Fruit fly (Drosophila melanogaster): ENCODE results near the gene ND-15.

ND-15 gene

dm6 chr2L:131466-132270 is 17.1 kb downstream of the ND-15 start, which contains the start of gene Gs1 (continued):
- TF ChIP-seq Med (GFP tag) = peak; percentile 90
- peak; percentile 66 for TF ChIP-seq CG13296 (GFP tag; optimal IDR thresholded peaks at IDR 0.05)
- 0 out of 2 replicates have a peak, but pooled peaks have one; percentile 29 for TF ChIP-seq CG14014 (GFP tag; IDR thresholded peaks at IDR 0.05)
- no peak for TF ChIP-seq fd102C (GFP tag; optimal IDR thresholded peaks at IDR 0.05)
- no peak for TF ChIP-seq CG17912 (GFP tag; optimal IDR thresholded peaks at IDR 0.05)
- peak; percentile 35 for TF ChIP-seq CG2120 (GFP tag; optimal IDR thresholded peaks at IDR 0.05)
- peak; percentile 30 for TF ChIP-seq CG31365 (tag; optimal IDR thresholded peaks at IDR 0.05)
- peak; percentile 66 for TF ChIP-seq sqz (GFP tag; optimal IDR thresholded peaks at IDR 0.05)
- TF ChIP-seq CG13894 (tag; optimal IDR thresholded peaks at IDR 0.05) = peak; percentile 67
- TF ChIP-seq ewg (GFP tag; optimal IDR thresholded peaks at IDR 0.05) = peak; percentile 77
- TF ChIP-seq grn (GFP tag; optimal IDR thresholded peaks at IDR 0.05) = no peak
- peak; percentile 60; the same call in 1 of the 2 replicates for TF ChIP-seq CG32532 (GFP tag; IDR thresholded peaks at IDR 0.05)
- TF ChIP-seq maf-S (GFP tag; optimal IDR thresholded peaks at IDR 0.05) = no peak
- no peak for TF ChIP-seq CG17328 (GFP tag; IDR thresholded peaks at IDR 0.05)
- TF ChIP-seq dan (GFP tag; IDR thresholded peaks at IDR 0.05) = no peak
- no peak for TF ChIP-seq CG10654 (GFP tag; optimal IDR thresholded peaks at IDR 0.05)
- no peak for TF ChIP-seq esg (GFP tag; conservative IDR thresholded peaks at IDR 0.05)
- TF ChIP-seq Xrp1 (GFP tag; IDR thresholded peaks at IDR 0.05) = no peak
- TF ChIP-seq Mrtf (GFP tag; IDR thresholded peaks at IDR 0.05) = no peak
- TF ChIP-seq Dref (GFP tag; IDR thresholded peaks at IDR 0.05) = no peak
- peak; percentile 21 for TF ChIP-seq kah (GFP tag; optimal IDR thresholded peaks at IDR 0.05)
- no peak for TF ChIP-seq CG10274 (GFP tag; optimal IDR thresholded peaks at IDR 0.05)
- TF ChIP-seq ci (GFP tag; IDR thresholded peaks at IDR 0.05) = peak; percentile 81
- TF ChIP-seq pfk (GFP tag; optimal IDR thresholded peaks at IDR 0.05) = peak; percentile 14
- TF ChIP-seq fd64A (GFP tag; optimal IDR thresholded peaks at IDR 0.05) = no peak
- TF ChIP-seq slbo (GFP tag; IDR thresholded peaks at IDR 0.05) = no peak
- TF ChIP-seq sna (GFP tag; IDR thresholded peaks at IDR 0.05; ENCODE audit: partially characterized antibody) = 0 out of 2 replicates have a peak, but pooled peaks have one; percentile 53
- TF ChIP-seq run (tag; optimal IDR thresholded peaks at IDR 0.05) = peak; percentile 7
- peak; percentile 71 for TF ChIP-seq CG18599 (GFP tag; optimal IDR thresholded peaks at IDR 0.05)
- no peak for TF ChIP-seq C15 (GFP tag; IDR thresholded peaks at IDR 0.05)
- TF ChIP-seq Aef1 (GFP tag; IDR thresholded peaks at IDR 0.05) = no peak
- TF ChIP-seq stwl (tag; optimal IDR thresholded peaks at IDR 0.05) = peak; percentile 70
- TF ChIP-seq CG12769 (tag; optimal IDR thresholded peaks at IDR 0.05) = peak; percentile 77
- TF ChIP-seq jumu (GFP tag; optimal IDR thresholded peaks at IDR 0.05) = no peak
- TF ChIP-seq Taf1 (GFP tag; IDR thresholded peaks at IDR 0.05) = no peak
- no peak for TF ChIP-seq dm (GFP tag; optimal IDR thresholded peaks at IDR 0.05)
- TF ChIP-seq peb (GFP tag; IDR thresholded peaks at IDR 0.05) = no peak
- TF ChIP-seq p53 (GFP tag; optimal IDR thresholded peaks at IDR 0.05) = no peak
- TF ChIP-seq Trl (optimal IDR thresholded peaks at IDR 0.05) = peak; percentile 87 to 89
- peak; percentile 48 for TF ChIP-seq Trl (GFP tag; optimal IDR thresholded peaks at IDR 0.05)
- TF ChIP-seq Lpt (GFP tag; optimal IDR thresholded peaks at IDR 0.05) = no peak
- peak in 1 of 2 experiments; percentile 87 for TF ChIP-seq eve (GFP tag; optimal IDR thresholded peaks at IDR 0.05)
- peak; percentile 30 for TF ChIP-seq HLHmδ (GFP tag; optimal IDR thresholded peaks at IDR 0.05)
- peak; percentile 2 for TF ChIP-seq nmo (GFP tag; optimal IDR thresholded peaks at IDR 0.05)
- peak; percentile 2 for TF ChIP-seq Side (GFP tag; optimal IDR thresholded peaks at IDR 0.05)
- no peak for TF ChIP-seq CG9876 (GFP tag; optimal IDR thresholded peaks at IDR 0.05)
- no peak for TF ChIP-seq CG2875 (GFP tag; optimal IDR thresholded peaks at IDR 0.05)
- peak; percentile 17 for TF ChIP-seq pho (GFP tag; optimal IDR thresholded peaks at IDR 0.05)
- 0 out of 3 replicates have a peak, but pooled peaks have one; percentile 45 for TF ChIP-seq Opbp (GFP tag; IDR thresholded peaks at IDR 0.05; ENCODE audit: partially characterized antibody)
- peak; percentile 46 for TF ChIP-seq D19A (tag; optimal IDR thresholded peaks at IDR 0.05)
